Fruit fly (Drosophila melanogaster) whole organism: ENCODE results near the gene Ir94f.

Source experiments
- CG8478 ChIP-seq: fragments of >200 bp; optimal IDR thresholded peaks from 2 replicates; lab custom pipeline; 2018; ENCODE audit warnings: inconsistent platforms
- Dll ChIP-seq: fragments of >200 bp; optimal IDR thresholded peaks from 2 replicates; lab custom pipeline; 2017
- EcR ChIP-seq, 2 experiments: fragments of >200 bp; optimal IDR thresholded peaks; 2 replicates each; lab custom pipeline; 2017; ENCODE audit warnings: missing biosample characterization in 2 of 2, missing genetic modification characterization in 2 of 2, missing genetic modification reagents in 2 of 2
- pan ChIP-seq: fragments of >200 bp; optimal IDR thresholded peaks from 2 replicates; lab custom pipeline; 2017
- psq ChIP-seq: fragments of >200 bp; optimal IDR thresholded peaks from 2 replicates; lab custom pipeline; 2017
- usp ChIP-seq: fragments of >200 bp; optimal IDR thresholded peaks from 2 replicates; lab custom pipeline; 2017; ENCODE audit warnings: missing biosample characterization, missing genetic modification characterization, mixed read lengths

Gene Ir94f

dm6 chr3R:23527396-23527795 lies 45.7 kb downstream of the Ir94f start:
- no peak for TF ChIP-seq Dll (lab: Kevin White, UChicago)
- TF ChIP-seq psq (lab: Kevin White, UChicago) = no peak
- no peak for TF ChIP-seq CG8478 (lab: Kevin White, UChicago)
- no peak for TF ChIP-seq pan (lab: Kevin White, UChicago)
- TF ChIP-seq usp (GFP tag; lab: Kevin White, UChicago) = no peak
- TF ChIP-seq EcR (GFP tag; optimal IDR thresholded peaks at IDR 0.05; lab: Kevin White, UChicago) = no peak

- no peak for TF ChIP-seq EcR (GFP tag; optimal IDR thresholded peaks at IDR 0.05; lab: Kevin White, UChicago)
Measured at dm6 chr3R:23530886-23531285, 49.2 kb downstream of the Ir94f start, which contains the start of gene CG10175. CG10175 (minus strand) TSS chr3R:23530986.
